Worm (Caenorhabditis elegans): Measurements from ENCODE around the gene nmr-1.

DNA sequence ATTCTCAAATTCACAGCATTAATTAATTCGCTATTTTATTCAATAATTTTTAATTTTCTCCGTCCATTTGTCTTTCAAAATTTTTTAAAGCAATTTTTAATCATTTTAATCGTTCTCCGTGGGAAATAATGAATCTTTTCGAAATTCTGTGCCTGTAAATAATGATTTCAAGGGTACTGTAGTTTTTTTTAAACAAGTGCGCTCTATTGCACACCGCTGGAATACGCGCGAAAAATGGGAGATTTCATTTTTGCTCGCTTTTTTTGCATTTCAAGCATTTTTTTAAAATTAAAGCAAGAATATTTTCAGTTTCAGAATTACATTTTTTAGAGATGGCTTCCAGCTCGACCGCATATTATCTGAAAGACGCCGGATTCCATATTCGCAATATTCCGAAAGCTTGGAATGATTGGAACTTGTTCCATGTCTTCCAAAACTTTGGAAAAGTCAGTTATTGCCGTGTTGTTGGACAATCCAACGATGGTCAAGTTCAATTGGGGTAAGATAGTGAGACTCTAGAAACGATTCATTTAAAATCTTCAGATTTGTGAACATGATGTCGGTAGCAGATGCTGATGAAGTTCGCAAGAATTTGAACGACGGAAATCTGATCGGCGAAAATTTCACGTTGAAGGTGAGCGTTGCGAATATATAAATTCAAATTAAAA lies 25.3 kb downstream of the nmr-1 start, which contains the start of gene tofu-6:
- no peak for TF ChIP-seq aptf-3 (GFP tag; IDR thresholded peaks at IDR 0.05)
- no peak for TF ChIP-seq ztf-25 (GFP tag; IDR thresholded peaks at IDR 0.05)
- TF ChIP-seq ZK185.1 (tag; optimal IDR thresholded peaks at IDR 0.05; ENCODE audit: poor library complexity, severe bottlenecking): no peak
- TF ChIP-seq ama-1 (optimal IDR thresholded peaks at IDR 0.05): no peak
- TF ChIP-seq ama-1 (GFP tag; optimal IDR thresholded peaks at IDR 0.05): no peak
- no peak for TF ChIP-seq pha-4 (tag; optimal IDR thresholded peaks at IDR 0.05)
- no peak for TF ChIP-seq snpc-4 (GFP tag; optimal IDR thresholded peaks at IDR 0.05)
- peak in 1 of 4 experiments; percentile 5 for TF ChIP-seq snpc-4 (tag; optimal IDR thresholded peaks at IDR 0.05)

Data from whole organism, young adult.